Worm (Caenorhabditis elegans): ENCODE results near the gene C06E4.8.

C06E4.8 gene

ce11 chrIV:7325698-7326097, 40.0 kb upstream of the C06E4.8 start:
- no peak for TF ChIP-seq T07F8.4 (tag; optimal IDR thresholded peaks at IDR 0.05)
- peak in 1 of 2 experiments; percentile 37 for TF ChIP-seq let-607 (tag; optimal IDR thresholded peaks at IDR 0.05)
- TF ChIP-seq dox-1 (GFP tag; IDR thresholded peaks at IDR 0.05): peak; percentile 6; the same call in 1 of the 2 replicates
- peak; percentile 76 for TF ChIP-seq nhr-80 (tag; optimal IDR thresholded peaks at IDR 0.05)

- TF ChIP-seq cebp-1 (GFP tag; IDR thresholded peaks at IDR 0.05) (no peak), cebp-1 (tag; optimal IDR thresholded peaks at IDR 0.05) (no peak), lsl-1 (GFP tag; optimal IDR thresholded peaks at IDR 0.05) (no peak), hlh-12 (tag; optimal IDR thresholded peaks at IDR 0.05) (no peak), F23B12.7 (tag; optimal IDR thresholded peaks at IDR 0.05; ENCODE audit: insufficient read depth) (no peak)
These were observed 39.2 kb upstream of the C06E4.8 start for ce11 chrIV:7324913-7325312.

ce11 chrIV:7323904-7324303, 38.2 kb upstream of the C06E4.8 start:
- TF ChIP-seq mcd-1 (GFP tag; IDR thresholded peaks at IDR 0.05) (no peak), egl-18 (GFP tag; IDR thresholded peaks at IDR 0.05) (no peak), lag-1 (GFP tag; IDR thresholded peaks at IDR 0.05) (no peak), repo-1 (tag; optimal IDR thresholded peaks at IDR 0.05) (no peak), F10E7.11 (tag; optimal IDR thresholded peaks at IDR 0.05) (no peak), Y56A3A.18 (GFP tag; IDR thresholded peaks at IDR 0.05) (no peak), hlh-12 (tag; optimal IDR thresholded peaks at IDR 0.05) (no peak), cebp-2 (GFP tag; IDR thresholded peaks at IDR 0.05) (no peak), nhr-27 (tag; optimal IDR thresholded peaks at IDR 0.05) (no peak), nhr-120 (GFP tag; IDR thresholded peaks at IDR 0.05) (no peak), madf-10 (tag; optimal IDR thresholded peaks at IDR 0.05) (no peak), T26A5.8 (tag; optimal IDR thresholded peaks at IDR 0.05) (no peak), sptf-2 (GFP tag; optimal IDR thresholded peaks at IDR 0.05) (no peak)

- no peak for TF ChIP-seq mxl-1 (tag; optimal IDR thresholded peaks at IDR 0.05)
- TF ChIP-seq F49E8.2 (tag; optimal IDR thresholded peaks at IDR 0.05; ENCODE audit: insufficient read depth): no peak
- TF ChIP-seq unc-130 (GFP tag; optimal IDR thresholded peaks at IDR 0.05): no peak
These were observed 35.0 kb upstream of the C06E4.8 start for ce11 chrIV:7320688-7321087.

- TF ChIP-seq B0035.1 (tag; optimal IDR thresholded peaks at IDR 0.05) (no peak), Y53F4B.3 (GFP tag; IDR thresholded peaks at IDR 0.05) (no peak), unc-62 (GFP tag; optimal IDR thresholded peaks at IDR 0.05) (no peak), lin-40 (tag; optimal IDR thresholded peaks at IDR 0.05) (peak; percentile 87), nhr-179 (tag; optimal IDR thresholded peaks at IDR 0.05) (no peak), ztf-6 (GFP tag; IDR thresholded peaks at IDR 0.05) (no peak), madf-10 (tag; optimal IDR thresholded peaks at IDR 0.05) (peak; percentile 27), bed-2 (GFP tag; IDR thresholded peaks at IDR 0.05) (no peak), zim-3 (tag; optimal IDR thresholded peaks at IDR 0.05) (no peak), efl-1 (GFP tag; optimal IDR thresholded peaks at IDR 0.05) (no peak), gei-17 (GFP tag; optimal IDR thresholded peaks at IDR 0.05) (peak; percentile 52), ceh-91 (GFP tag; IDR thresholded peaks at IDR 0.05) (no peak), F33H1.4 (GFP tag; IDR thresholded peaks at IDR 0.05) (peak; percentile 37; the same call in 1 of the 2 replicates), ztf-22 (GFP tag; optimal IDR thresholded peaks at IDR 0.05) (no peak), Y95B8A.8 (GFP tag; IDR thresholded peaks at IDR 0.05) (no peak), die-1 (tag; optimal IDR thresholded peaks at IDR 0.05) (no peak), tbp1 (GFP tag; optimal IDR thresholded peaks at IDR 0.05) (peak; percentile 50), repo-1 (tag; optimal IDR thresholded peaks at IDR 0.05) (peak; percentile 60), mel-28 (tag; optimal IDR thresholded peaks at IDR 0.05; ENCODE audit: borderline replicate concordance) (no peak), rcor-1 (GFP tag; IDR thresholded peaks at IDR 0.05) (no peak), sea-2 (GFP tag; IDR thresholded peaks at IDR 0.05) (no peak), snpc-1.3 (tag; optimal IDR thresholded peaks at IDR 0.05; ENCODE audit: insufficient read depth) (no peak)
These were observed 34.3 kb upstream of the C06E4.8 start for ce11 chrIV:7319931-7320435.

Measured in whole organism, young adult.